Worm (Caenorhabditis elegans): ENCODE results near the gene irld-48.

The irld-48 gene

DNA sequence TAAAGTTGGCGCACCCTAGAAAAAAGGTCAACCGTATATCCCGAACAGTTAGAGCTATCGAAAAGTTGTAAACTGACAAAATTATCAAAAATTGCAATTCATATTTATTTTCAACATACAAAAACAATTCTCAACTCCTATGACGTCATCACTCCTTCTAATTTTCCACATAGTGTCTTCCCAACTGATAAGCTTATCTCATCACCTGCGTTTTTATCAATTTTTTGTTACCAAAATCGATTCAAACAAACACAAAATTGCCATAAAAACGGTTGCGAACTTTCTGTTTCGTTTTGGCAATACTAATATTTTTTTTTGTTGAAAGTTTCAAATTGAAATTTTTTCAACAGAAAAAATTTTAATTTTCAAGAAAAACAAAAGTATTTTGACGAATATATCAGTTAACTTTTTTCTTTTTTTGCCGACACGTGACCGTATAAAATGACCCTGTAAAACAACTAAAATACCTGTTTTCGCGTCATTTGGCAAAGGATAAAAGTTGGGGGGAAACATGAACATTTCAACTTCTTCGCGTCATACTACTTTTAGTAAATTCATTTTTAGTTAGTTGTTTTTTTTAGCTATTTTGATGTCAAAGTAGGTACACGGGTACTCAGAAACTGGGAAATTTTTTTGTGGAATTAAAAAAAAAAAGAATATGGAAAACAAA is 19.8 kb downstream of the irld-48 start (continued):
- no peak for TF ChIP-seq nhr-6 (tag; optimal IDR thresholded peaks at IDR 0.05)

DNA sequence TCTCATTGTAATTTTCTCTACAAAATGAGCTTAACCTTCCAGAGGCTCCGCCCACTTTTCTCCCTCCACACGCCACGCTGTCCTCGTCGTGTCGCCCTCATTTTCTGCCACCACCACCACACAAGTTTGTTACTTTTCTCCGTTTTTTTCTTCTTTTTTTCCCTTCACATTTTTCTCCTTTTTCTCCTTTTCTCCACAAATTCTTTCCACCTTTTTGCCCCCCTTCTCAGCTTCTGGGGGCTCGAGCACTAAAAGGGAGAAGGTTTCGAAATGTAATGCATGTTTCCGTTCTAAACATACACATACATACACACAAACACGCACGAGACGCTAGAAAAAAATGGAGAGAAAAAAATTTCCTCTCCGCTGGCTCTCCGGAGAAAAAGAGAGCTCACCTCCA is 20.7 kb downstream of the irld-48 start, which contains the start of gene nhr-88:
Gene nhr-88, plus strand, starts transcription at position 43 of the 400 bp plus-strand sequence.
- TF ChIP-seq ZK546.5 (tag; optimal IDR thresholded peaks at IDR 0.05) (no peak), unc-62 (GFP tag; optimal IDR thresholded peaks at IDR 0.05) (no peak), C34F6.9 (tag; optimal IDR thresholded peaks at IDR 0.05) (peak; percentile 4), nhr-129 (tag; optimal IDR thresholded peaks at IDR 0.05) (peak; percentile 19), unc-55 (GFP tag; optimal IDR thresholded peaks at IDR 0.05) (peak; percentile 36), ceh-16 (tag; optimal IDR thresholded peaks at IDR 0.05) (no peak), mdl-1 (tag; optimal IDR thresholded peaks at IDR 0.05) (peak in 1 of 2 experiments; percentile 35), ama-1 (optimal IDR thresholded peaks at IDR 0.05) (peak; percentile 72), lin-11 (tag; optimal IDR thresholded peaks at IDR 0.05) (peak; percentile 53), lsy-2 (tag; optimal IDR thresholded peaks at IDR 0.05) (peak in 1 of 2 experiments; percentile 37), F13H6.1 (tag; optimal IDR thresholded peaks at IDR 0.05) (peak; percentile 11), blmp-1 (tag; optimal IDR thresholded peaks at IDR 0.05; ENCODE audit: insufficient read depth) (no peak), egl-27 (tag; optimal IDR thresholded peaks at IDR 0.05) (peak; percentile 11), sma-9 (GFP tag; optimal IDR thresholded peaks at IDR 0.05) (peak; percentile 31), sma-9 (tag; optimal IDR thresholded peaks at IDR 0.05) (no peak), crh-2 (tag; optimal IDR thresholded peaks at IDR 0.05) (peak; percentile 27), zag-1 (tag; optimal IDR thresholded peaks at IDR 0.05) (peak; percentile 56), Y55F3AM.14 (GFP tag; optimal IDR thresholded peaks at IDR 0.05) (peak; percentile 13)

DNA sequence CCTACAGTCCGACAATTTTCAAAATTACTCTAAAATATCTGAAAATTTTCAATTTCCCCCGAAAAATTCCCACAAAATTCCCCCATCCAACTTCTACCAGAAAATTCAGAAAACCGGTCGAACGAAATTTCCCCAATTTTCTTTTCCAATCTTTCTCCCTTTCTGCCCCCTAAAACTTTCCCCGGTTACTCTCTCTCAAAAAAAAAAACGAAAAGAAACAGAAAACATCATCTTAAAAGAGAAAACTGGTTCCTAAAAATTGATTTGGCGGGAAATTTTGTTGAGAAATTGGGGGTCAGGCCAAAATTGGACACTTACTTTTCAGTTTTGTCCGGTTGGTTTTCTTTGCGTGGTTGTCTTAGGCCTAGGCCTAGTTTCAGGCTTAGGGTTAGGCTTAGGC is 21.8 kb downstream of the irld-48 start:
- TF ChIP-seq blmp-1 (tag; optimal IDR thresholded peaks at IDR 0.05; ENCODE audit: insufficient read depth) (peak; percentile 75), zag-1 (tag; optimal IDR thresholded peaks at IDR 0.05) (no peak)

DNA sequence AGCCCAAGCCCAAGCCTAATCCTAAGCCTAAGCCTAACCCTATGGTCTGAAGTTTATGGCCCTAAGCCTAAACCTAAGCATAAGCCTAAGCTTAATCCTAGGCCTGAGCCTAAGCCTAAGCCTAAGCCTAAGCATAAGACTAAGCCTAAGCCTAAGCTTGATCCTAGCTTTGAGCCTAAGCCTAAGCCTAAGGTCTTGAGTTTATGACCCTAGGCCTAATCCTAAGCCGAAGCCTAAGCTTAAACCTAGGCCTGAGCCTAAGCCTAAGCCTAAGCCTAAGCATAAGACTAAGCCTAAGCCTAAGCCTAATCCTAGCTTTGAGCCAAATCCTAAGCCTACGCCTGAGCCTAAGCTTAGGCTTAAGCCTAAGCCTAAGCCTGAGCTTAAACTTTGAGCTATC is 23.2 kb downstream of the irld-48 start:
- TF ChIP-seq sma-9 (GFP tag; optimal IDR thresholded peaks at IDR 0.05): no peak
- no peak for TF ChIP-seq sma-9 (tag; optimal IDR thresholded peaks at IDR 0.05)
- no peak for TF ChIP-seq nhr-10 (tag; optimal IDR thresholded peaks at IDR 0.05)
- TF ChIP-seq unc-55 (GFP tag; optimal IDR thresholded peaks at IDR 0.05): no peak
- no peak for TF ChIP-seq ceh-16 (tag; optimal IDR thresholded peaks at IDR 0.05)
- TF ChIP-seq alr-1 (tag; optimal IDR thresholded peaks at IDR 0.05): no peak

DNA sequence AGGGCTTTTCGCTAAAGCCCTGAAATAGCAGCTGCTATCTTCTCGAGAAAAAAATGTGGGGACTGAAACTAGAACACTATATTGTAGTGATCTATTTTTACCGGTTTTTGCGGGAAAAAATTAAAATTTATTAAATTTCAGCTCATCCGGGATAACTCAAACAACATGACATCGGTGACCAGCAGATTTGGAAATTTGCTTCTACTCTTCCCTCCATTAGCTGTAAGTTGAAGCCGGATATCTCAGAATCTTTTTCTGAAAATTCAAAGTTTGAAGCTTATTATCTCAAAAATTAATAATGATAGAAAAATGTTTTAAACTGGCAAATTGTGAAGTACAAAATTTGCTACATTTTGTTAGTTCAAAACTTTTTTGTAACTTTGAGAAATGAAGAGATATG is 28.5 kb downstream of the irld-48 start:
- no peak for TF ChIP-seq nhr-237 (tag; optimal IDR thresholded peaks at IDR 0.05)
- TF ChIP-seq unc-39 (tag; optimal IDR thresholded peaks at IDR 0.05): no peak
- TF ChIP-seq mdl-1 (tag; optimal IDR thresholded peaks at IDR 0.05): no peak
- TF ChIP-seq ztf-1 (GFP tag; conservative IDR thresholded peaks at IDR 0.05): no peak
- no peak for TF ChIP-seq nhr-25 (tag; optimal IDR thresholded peaks at IDR 0.05)
- no peak for TF ChIP-seq ztf-4 (tag; optimal IDR thresholded peaks at IDR 0.05)
- TF ChIP-seq snpc-4 (tag; optimal IDR thresholded peaks at IDR 0.05): no peak
- TF ChIP-seq nhr-23 (tag; optimal IDR thresholded peaks at IDR 0.05): no peak
- TF ChIP-seq Y55F3AM.14 (GFP tag; optimal IDR thresholded peaks at IDR 0.05): no peak
- no peak for TF ChIP-seq sma-3 (GFP tag; optimal IDR thresholded peaks at IDR 0.05)
- TF ChIP-seq aly-2 (tag; optimal IDR thresholded peaks at IDR 0.05): no peak
- no peak for TF ChIP-seq ama-1 (optimal IDR thresholded peaks at IDR 0.05)

DNA sequence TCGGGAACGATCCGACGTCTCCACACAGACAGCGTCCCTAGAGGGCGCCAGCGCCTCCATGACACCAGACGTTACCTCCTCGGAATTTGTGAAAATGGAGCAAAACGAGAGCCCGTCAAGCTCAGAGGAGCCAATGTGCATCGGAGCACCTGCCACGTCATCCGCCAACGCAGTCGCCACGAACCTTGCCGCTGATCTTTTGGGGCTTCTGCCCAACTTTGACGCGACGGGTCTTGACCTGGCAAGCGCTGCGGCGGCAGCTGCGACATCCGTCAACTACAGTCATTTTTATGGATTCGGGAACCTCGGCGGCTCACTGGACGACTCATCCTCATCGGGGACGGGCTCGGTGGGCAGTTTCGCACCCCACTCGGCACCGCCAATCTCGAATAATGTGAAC is 29.6 kb downstream of the irld-48 start:
- TF ChIP-seq dmd-4 (tag; optimal IDR thresholded peaks at IDR 0.05): no peak
- no peak for TF ChIP-seq nhr-11 (tag; optimal IDR thresholded peaks at IDR 0.05)
- TF ChIP-seq ceh-16 (tag; optimal IDR thresholded peaks at IDR 0.05): no peak
- no peak for TF ChIP-seq mbf-1 (tag; optimal IDR thresholded peaks at IDR 0.05)
- TF ChIP-seq lin-13 (GFP tag; optimal IDR thresholded peaks at IDR 0.05): no peak
- TF ChIP-seq unc-62 (GFP tag; optimal IDR thresholded peaks at IDR 0.05): no peak
- TF ChIP-seq blmp-1 (tag; optimal IDR thresholded peaks at IDR 0.05; ENCODE audit: insufficient read depth): no peak
- TF ChIP-seq nhr-12 (tag; optimal IDR thresholded peaks at IDR 0.05): no peak
- no peak for TF ChIP-seq Y55F3AM.14 (GFP tag; optimal IDR thresholded peaks at IDR 0.05)
- TF ChIP-seq peb-1 (tag; optimal IDR thresholded peaks at IDR 0.05): no peak
- TF ChIP-seq sma-9 (GFP tag; optimal IDR thresholded peaks at IDR 0.05): no peak
- TF ChIP-seq sma-9 (tag; optimal IDR thresholded peaks at IDR 0.05): no peak
- no peak for TF ChIP-seq crh-2 (tag; optimal IDR thresholded peaks at IDR 0.05)
- TF ChIP-seq gmeb-1 (tag; optimal IDR thresholded peaks at IDR 0.05): no peak
- TF ChIP-seq nhr-25 (tag; optimal IDR thresholded peaks at IDR 0.05): no peak
- no peak for TF ChIP-seq nhr-23 (tag; optimal IDR thresholded peaks at IDR 0.05)
- no peak for TF ChIP-seq ztf-11 (tag; optimal IDR thresholded peaks at IDR 0.05)
- TF ChIP-seq lin-11 (tag; optimal IDR thresholded peaks at IDR 0.05): no peak
